Fruit fly (Drosophila melanogaster) whole organism, embryonic: Measurements from ENCODE around the gene Ctns.

Experiments
- Ada2b ChIP-seq: fragments of 200-800 bp; sonication (Bioruptor generic); IDR thresholded peaks from 2 replicates; pipeline ENCODE4 v1.3.6; 2022; ENCODE audit warnings: missing biosample characterization, missing genetic modification characterization
- CG10147 ChIP-seq: fragments of 200-800 bp; sonication (Bioruptor generic); optimal IDR thresholded peaks from 2 replicates; lab custom pipeline; 2019; ENCODE audit warnings: missing biosample characterization, mild to moderate bottlenecking, missing genetic modification characterization, moderate library complexity
- CG10274 ChIP-seq: fragments of 200-800 bp; sonication (Bioruptor generic); optimal IDR thresholded peaks from 3 replicates; lab custom pipeline; 2017; ENCODE audit warnings: missing biosample characterization, mild to moderate bottlenecking, missing genetic modification characterization
- CG10366 ChIP-seq: fragments of 200-800 bp; sonication (Bioruptor generic); IDR thresholded peaks from 2 replicates; pipeline ENCODE4 v1.3.6; 2022; ENCODE audit warnings: missing biosample characterization, missing genetic modification characterization
- CG11085 ChIP-seq: fragments of 200-800 bp; sonication (Bioruptor generic); IDR thresholded peaks from 2 replicates; pipeline ENCODE4 v1.3.6; 2022; ENCODE audit warnings: missing biosample characterization, missing genetic modification characterization
- CG11504 ChIP-seq: fragments of 200-800 bp; sonication (Bioruptor generic); optimal IDR thresholded peaks from 3 replicates; lab custom pipeline; 2019; ENCODE audit warnings: missing biosample characterization, mild to moderate bottlenecking, missing genetic modification characterization, moderate library complexity
- CG11560 ChIP-seq: fragments of 200-800 bp; sonication (Bioruptor generic); IDR thresholded peaks from 3 replicates; pipeline ENCODE4 v1.3.6; 2022; ENCODE audit warnings: missing biosample characterization, missing genetic modification characterization
- CG12299 ChIP-seq: fragments of 200-800 bp; sonication (Bioruptor generic); optimal IDR thresholded peaks from 2 replicates; lab custom pipeline; 2018; ENCODE audit warnings: missing biosample characterization, mild to moderate bottlenecking, missing genetic modification characterization
- CG13287 ChIP-seq: fragments of 200-800 bp; sonication (Bioruptor generic); IDR thresholded peaks from 2 replicates; pipeline ENCODE4 v1.3.6; 2022; ENCODE audit warnings: missing biosample characterization, missing genetic modification characterization; ENCODE audit not compliant: partially characterized antibody
- CG17361 ChIP-seq: fragments of 200-800 bp; sonication (Bioruptor generic); IDR thresholded peaks from 3 replicates; pipeline ENCODE4 v1.3.6; 2022; ENCODE audit warnings: missing biosample characterization, missing genetic modification characterization
- CG18619 ChIP-seq: fragments of 200-800 bp; sonication (Bioruptor generic); optimal IDR thresholded peaks from 3 replicates; lab custom pipeline; 2017; ENCODE audit warnings: missing biosample characterization, mild to moderate bottlenecking, missing genetic modification characterization
- CG2875 ChIP-seq: fragments of 200-800 bp; sonication (Bioruptor generic); optimal IDR thresholded peaks from 2 replicates; lab custom pipeline; 2017; ENCODE audit warnings: missing biosample characterization, mild to moderate bottlenecking, missing genetic modification characterization, missing genetic modification reagents
- CG3163 ChIP-seq: fragments of 200-800 bp; sonication (Bioruptor generic); optimal IDR thresholded peaks from 3 replicates; lab custom pipeline; 2016; ENCODE audit warnings: missing biosample characterization, missing genetic modification characterization
- CG34224 ChIP-seq: fragments of 200-800 bp; sonication (Bioruptor generic); IDR thresholded peaks from 3 replicates; pipeline ENCODE4 v1.3.6; 2022; ENCODE audit warnings: missing biosample characterization, missing genetic modification characterization; ENCODE audit not compliant: partially characterized antibody
- CG3838 ChIP-seq: fragments of 200-800 bp; sonication (Bioruptor generic); optimal IDR thresholded peaks from 3 replicates; lab custom pipeline; 2016; ENCODE audit warnings: missing biosample characterization, missing genetic modification characterization
- CG42726 ChIP-seq: fragments of 200-800 bp; sonication (Bioruptor generic); IDR thresholded peaks from 2 replicates; pipeline ENCODE4 v1.3.6; 2022; ENCODE audit warnings: missing biosample characterization, missing genetic modification characterization; ENCODE audit not compliant: partially characterized antibody
- CG6765 ChIP-seq: fragments of 200-800 bp; sonication (Bioruptor generic); optimal IDR thresholded peaks from 3 replicates; lab custom pipeline; 2017; ENCODE audit warnings: missing biosample characterization, mild to moderate bottlenecking, missing genetic modification characterization
- CG6791 ChIP-seq: fragments of 200-800 bp; sonication (Bioruptor generic); IDR thresholded peaks from 3 replicates; pipeline ENCODE4 v1.3.6; 2022; ENCODE audit warnings: missing biosample characterization, missing genetic modification characterization; ENCODE audit not compliant: partially characterized antibody
- CG7372 ChIP-seq: fragments of 200-800 bp; sonication (Bioruptor generic); IDR thresholded peaks from 2 replicates; pipeline ENCODE4 v1.3.6; 2022; ENCODE audit warnings: missing biosample characterization, missing genetic modification characterization
- CG8089 ChIP-seq: fragments of 200-800 bp; sonication (Bioruptor generic); optimal IDR thresholded peaks from 3 replicates; lab custom pipeline; 2016; ENCODE audit warnings: missing biosample characterization, missing genetic modification characterization
- CG9609 ChIP-seq: fragments of 200-800 bp; sonication (Bioruptor generic); optimal IDR thresholded peaks from 3 replicates; lab custom pipeline; 2016; ENCODE audit warnings: missing biosample characterization, missing genetic modification characterization
- CG9797 ChIP-seq: fragments of 200-800 bp; sonication (Bioruptor generic); optimal IDR thresholded peaks from 3 replicates; lab custom pipeline; 2018; ENCODE audit warnings: missing biosample characterization, mild to moderate bottlenecking, missing genetic modification characterization
- CG9817 ChIP-seq: fragments of 200-800 bp; sonication (Bioruptor generic); optimal IDR thresholded peaks from 2 replicates; lab custom pipeline; 2018; ENCODE audit warnings: missing biosample characterization, mild to moderate bottlenecking, missing genetic modification characterization, moderate library complexity
- CoRest ChIP-seq: fragments of 200-800 bp; sonication (Bioruptor generic); optimal IDR thresholded peaks from 3 replicates; lab custom pipeline; 2018; ENCODE audit warnings: missing biosample characterization, mild to moderate bottlenecking, missing genetic modification characterization, moderate library complexity
- Dbx ChIP-seq: fragments of 200-800 bp; sonication (Bioruptor generic); IDR thresholded peaks from 3 replicates; pipeline ENCODE4 v1.3.6; 2022; ENCODE audit warnings: missing biosample characterization, missing genetic modification characterization
- Fer3 ChIP-seq: fragments of 200-800 bp; sonication (Bioruptor generic); optimal IDR thresholded peaks from 2 replicates; lab custom pipeline; 2018; ENCODE audit warnings: missing biosample characterization, mild to moderate bottlenecking, missing genetic modification characterization, moderate library complexity
- Hmr ChIP-seq: fragments of 200-800 bp; sonication (Bioruptor generic); optimal IDR thresholded peaks from 3 replicates; lab custom pipeline; 2017; ENCODE audit warnings: mild to moderate bottlenecking, missing biosample characterization, missing genetic modification reagents, missing genetic modification characterization
- Hr3 ChIP-seq: fragments of 200-800 bp; sonication (Bioruptor generic); optimal IDR thresholded peaks from 3 replicates; lab custom pipeline; 2016; ENCODE audit warnings: missing biosample characterization, missing genetic modification characterization
- MBD-R2 ChIP-seq: fragments of 200-800 bp; sonication (Bioruptor generic); IDR thresholded peaks from 2 replicates; pipeline ENCODE4 v1.3.6; 2022; ENCODE audit warnings: missing biosample characterization, missing genetic modification characterization
- Med ChIP-seq: fragments of 200-800 bp; sonication (Bioruptor generic); peaks from one replicate; lab custom pipeline; 2016; ENCODE audit warnings: missing biosample characterization, missing genetic modification characterization, mild to moderate bottlenecking, inconsistent platforms, moderate library complexity
- Meics ChIP-seq: fragments of 200-800 bp; sonication (Bioruptor generic); optimal IDR thresholded peaks from 2 replicates; lab custom pipeline; 2017; ENCODE audit warnings: missing biosample characterization, mild to moderate bottlenecking, missing genetic modification characterization
- Opbp ChIP-seq: fragments of 200-800 bp; sonication (Bioruptor generic); IDR thresholded peaks from 3 replicates; pipeline ENCODE4 v1.3.6; 2022; ENCODE audit warnings: missing biosample characterization, missing genetic modification characterization; ENCODE audit not compliant: partially characterized antibody
- Pdp1 ChIP-seq, 2 experiments: fragments of 200-800 bp; sonication (Bioruptor generic); optimal IDR thresholded peaks; 3 replicates each; lab custom pipeline; 2016; ENCODE audit warnings: missing biosample characterization in 2 of 2, missing genetic modification characterization in 2 of 2, mild to moderate bottlenecking in 1 of 2, moderate library complexity in 1 of 2
- Xrp1 ChIP-seq: fragments of 200-800 bp; sonication (Bioruptor generic); IDR thresholded peaks from 2 replicates; pipeline ENCODE4 v1.3.6; 2022; ENCODE audit warnings: missing biosample characterization, missing genetic modification characterization
- amos ChIP-seq: fragments of 200-800 bp; sonication (Bioruptor generic); IDR thresholded peaks from 2 replicates; pipeline ENCODE4 v1.3.6; 2022; ENCODE audit warnings: missing biosample characterization, missing genetic modification characterization; ENCODE audit not compliant: partially characterized antibody
- disco-r ChIP-seq: fragments of 200-800 bp; sonication (Bioruptor generic); optimal IDR thresholded peaks from 2 replicates; lab custom pipeline; 2016; ENCODE audit warnings: missing biosample characterization, missing genetic modification characterization
- dm ChIP-seq: fragments of 200-800 bp; sonication (Bioruptor generic); optimal IDR thresholded peaks from 3 replicates; lab custom pipeline; 2016; ENCODE audit warnings: missing biosample characterization, missing genetic modification characterization
- fu2 ChIP-seq: fragments of 200-800 bp; sonication (Bioruptor generic); optimal IDR thresholded peaks from 2 replicates; lab custom pipeline; 2016; ENCODE audit warnings: missing biosample characterization, missing genetic modification characterization
- gcm ChIP-seq: fragments of 200-800 bp; sonication (Bioruptor generic); optimal IDR thresholded peaks from 2 replicates; lab custom pipeline; 2019; ENCODE audit warnings: missing biosample characterization, mild to moderate bottlenecking, missing genetic modification characterization, moderate library complexity
- grn ChIP-seq: fragments of 200-800 bp; sonication (Bioruptor generic); optimal IDR thresholded peaks from 3 replicates; lab custom pipeline; 2017; ENCODE audit warnings: missing biosample characterization, missing genetic modification characterization
- hth ChIP-seq: fragments of >200 bp; optimal IDR thresholded peaks from 2 replicates; lab custom pipeline; 2017; ENCODE audit warnings: inconsistent platforms
- jumu ChIP-seq: fragments of 200-800 bp; sonication (Bioruptor generic); optimal IDR thresholded peaks from 3 replicates; lab custom pipeline; 2016; ENCODE audit warnings: missing biosample characterization, missing genetic modification characterization
- lbe ChIP-seq: fragments of 200-800 bp; sonication (Bioruptor generic); optimal IDR thresholded peaks from 2 replicates; lab custom pipeline; 2016; ENCODE audit warnings: missing biosample characterization, mild to moderate bottlenecking, missing genetic modification characterization
- lmd ChIP-seq: fragments of 200-800 bp; sonication (Bioruptor generic); IDR thresholded peaks from 2 replicates; pipeline ENCODE4 v1.3.6; 2022; ENCODE audit warnings: missing biosample characterization, missing genetic modification characterization
- mld ChIP-seq: fragments of 200-800 bp; sonication (Bioruptor generic); IDR thresholded peaks from 3 replicates; pipeline ENCODE4 v1.3.6; 2022; ENCODE audit warnings: missing biosample characterization, missing genetic modification characterization; ENCODE audit not compliant: partially characterized antibody
- p53 ChIP-seq: fragments of 200-800 bp; sonication (Bioruptor generic); optimal IDR thresholded peaks from 2 replicates; lab custom pipeline; 2016; ENCODE audit warnings: missing biosample characterization, missing genetic modification characterization
- ranshi ChIP-seq: fragments of 200-800 bp; sonication (Bioruptor generic); IDR thresholded peaks from 2 replicates; pipeline ENCODE4 v1.3.6; 2022; ENCODE audit warnings: missing biosample characterization, missing genetic modification characterization
- so ChIP-seq: fragments of 200-800 bp; sonication (Bioruptor generic); IDR thresholded peaks from 3 replicates; pipeline ENCODE4 v1.3.6; 2022; ENCODE audit warnings: missing biosample characterization, missing genetic modification characterization
- usp ChIP-seq: fragments of >200 bp; optimal IDR thresholded peaks from 2 replicates; lab custom pipeline; 2017; ENCODE audit warnings: missing biosample characterization, missing genetic modification characterization
- wor ChIP-seq: fragments of 200-800 bp; sonication (Bioruptor generic); IDR thresholded peaks from 2 replicates; pipeline ENCODE4 v1.3.6; 2022; ENCODE audit warnings: missing biosample characterization, missing genetic modification characterization

Ctns gene

dm6 chr3R:23053936-23054335, 4.8 kb downstream of the Ctns start, which contains the start of gene p53 (continued):
- peak; percentile 66 for TF ChIP-seq CG9609
- TF ChIP-seq fu2 (GFP tag; lab: Kevin White, UChicago), result peak; percentile 60
- peak; percentile 38; the same call in 1 of the 2 replicates for TF ChIP-seq Ada2b (GFP tag; lab: Robert Waterston, UW)
- TF ChIP-seq Med (GFP tag; lab: Kevin White, UChicago), result peak; percentile 98
- TF ChIP-seq CG10366 (GFP tag; lab: Robert Waterston, UW), result peak; percentile 60
- TF ChIP-seq CG18619 (GFP tag; lab: Kevin White, UChicago), result peak; percentile 85
- no peak for TF ChIP-seq so (GFP tag; lab: Robert Waterston, UW)
- peak; percentile 72 for TF ChIP-seq CG2875 (GFP tag; lab: Kevin White, UChicago)
- peak; percentile 66 for TF ChIP-seq ranshi (GFP tag; lab: Robert Waterston, UW)
- no peak for TF ChIP-seq usp (GFP tag; lab: Kevin White, UChicago)
- TF ChIP-seq Meics (GFP tag; lab: Kevin White, UChicago), result peak; percentile 91
- peak; percentile 67 for TF ChIP-seq CoRest (tag; lab: Kevin White, UChicago)
- peak; percentile 70 for TF ChIP-seq CG10274 (GFP tag; lab: Kevin White, UChicago)
- no peak for TF ChIP-seq CG11504
- peak; percentile 41 for TF ChIP-seq grn (GFP tag; lab: Kevin White, UChicago)
- TF ChIP-seq jumu (GFP tag; lab: Kevin White, UChicago), result no peak
- peak; percentile 80 for TF ChIP-seq amos (GFP tag; lab: Robert Waterston, UW)
- TF ChIP-seq CG10147 (GFP tag; lab: Kevin White, UChicago), result peak; percentile 63
- peak; percentile 88 for TF ChIP-seq CG6765 (GFP tag; lab: Kevin White, UChicago)
- TF ChIP-seq gcm (GFP tag; lab: Kevin White, UChicago), result peak; percentile 17
- peak; percentile 70 for TF ChIP-seq CG11085 (GFP tag; lab: Robert Waterston, UW)
- no peak for TF ChIP-seq hth (lab: Kevin White, UChicago)
- TF ChIP-seq CG3838 (GFP tag; lab: Kevin White, UChicago), result peak; percentile 38
- peak; percentile 49; the same call in 1 of the 2 replicates for TF ChIP-seq CG7372 (GFP tag; lab: Robert Waterston, UW)
- peak; percentile 66 for TF ChIP-seq CG9817 (tag; lab: Kevin White, UChicago)
- TF ChIP-seq CG12299 (tag; lab: Kevin White, UChicago), result no peak
- TF ChIP-seq Hr3 (GFP tag; lab: Kevin White, UChicago), result peak; percentile 50
- TF ChIP-seq disco-r (GFP tag; lab: Kevin White, UChicago), result peak; percentile 80
- TF ChIP-seq Hmr (GFP tag; lab: Kevin White, UChicago), result peak; percentile 86
- peak; percentile 40 for TF ChIP-seq CG9797 (GFP tag; lab: Kevin White, UChicago)
- peak; percentile 54 for TF ChIP-seq CG3163 (GFP tag; lab: Kevin White, UChicago)
- no peak for TF ChIP-seq wor (GFP tag; lab: Robert Waterston, UW)
- TF ChIP-seq lbe (GFP tag; lab: Kevin White, UChicago), result peak; percentile 29
- TF ChIP-seq CG17361, result peak; percentile 64; the same call in 2 of the 3 replicates
- peak; percentile 81; the same call in 2 of the 3 replicates for TF ChIP-seq Dbx

DNA sequence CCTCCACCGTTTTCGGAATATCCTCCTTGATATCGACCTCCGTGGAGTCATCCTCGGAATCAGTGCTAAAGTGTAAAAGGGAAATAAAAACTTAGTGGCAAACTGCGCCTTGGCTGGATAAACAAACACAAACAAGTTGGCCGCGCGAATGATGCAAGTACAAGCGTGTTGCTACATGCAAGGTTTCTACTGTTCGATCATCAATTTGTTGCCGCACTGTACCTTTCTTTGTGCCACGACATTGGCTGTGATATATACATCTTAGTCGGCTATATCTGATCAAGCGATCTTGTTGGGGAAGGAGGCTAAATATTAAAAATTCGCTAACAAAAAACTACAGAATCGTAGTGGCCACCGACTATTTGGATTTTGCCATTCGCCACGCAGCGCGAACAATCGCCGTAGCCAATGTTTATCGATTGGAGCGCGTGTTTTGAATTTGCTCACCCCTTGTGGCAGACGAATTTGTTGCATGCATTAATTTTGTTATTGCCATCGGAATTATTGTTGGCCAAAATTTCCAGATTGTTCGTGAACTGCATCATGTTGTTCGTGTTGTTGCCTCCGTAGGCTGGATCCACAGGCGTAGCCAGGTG, 5.5 kb downstream of the Ctns start:
- TF ChIP-seq CG34224 (peak; percentile 13; the same call in 1 of the 3 replicates), CG13287 (GFP tag; lab: Robert Waterston, UW) (peak; percentile 5), CG11560 (tag; lab: Robert Waterston, UW) (peak; percentile 75; the same call in 2 of the 3 replicates), CG8089 (no peak), Opbp (GFP tag; lab: Robert Waterston, UW) (peak; percentile 56; the same call in 2 of the 3 replicates), lmd (no peak), p53 (GFP tag; lab: Kevin White, UChicago) (peak; percentile 99), Pdp1 (GFP tag; optimal IDR thresholded peaks at IDR 0.05; lab: Kevin White, UChicago) (peak in 1 of 2 experiments; percentile 39), MBD-R2 (peak; percentile 51; the same call in 1 of the 2 replicates), CG42726 (GFP tag; lab: Robert Waterston, UW) (no peak), CG6791 (GFP tag; lab: Robert Waterston, UW) (peak; percentile 43; the same call in 1 of the 3 replicates), Fer3 (no peak), dm (GFP tag; lab: Kevin White, UChicago) (peak; percentile 60), mld (GFP tag; lab: Robert Waterston, UW) (0 out of 3 replicates have a peak, but pooled peaks have one; percentile 24), Xrp1 (no peak)
